Worm (Caenorhabditis elegans) whole organism, early embryonic: ENCODE data around the gene srbc-66.
"Not testable (repeated sequence)": the region's sequence is repeated elsewhere in the genome, so short reads cannot be mapped to it uniquely, and the experiment has no call there.

Experiments used
- B0310.2 ChIP-seq: sonication (generic microtip); optimal IDR thresholded peaks from 2 replicates; lab custom pipeline; 2016; ENCODE audit warnings: mild to moderate bottlenecking, missing genetic modification characterization, missing compliant biosample characterization
- F13C5.2 ChIP-seq: sonication (generic microtip); optimal IDR thresholded peaks from 2 replicates; lab custom pipeline; 2017; ENCODE audit warnings: mild to moderate bottlenecking, missing genetic modification characterization, inconsistent platforms, missing compliant biosample characterization
- aly-1 ChIP-seq: sonication (generic microtip); optimal IDR thresholded peaks from 2 replicates; lab custom pipeline; 2016; ENCODE audit warnings: missing genetic modification characterization, missing compliant biosample characterization
- ama-1 ChIP-seq: fragments of 150-350 bp; optimal IDR thresholded peaks from 2 replicates; lab custom pipeline; 2014
- ceh-13 ChIP-seq: fragments of 200-800 bp; sonication (Bioruptor generic); optimal IDR thresholded peaks from 2 replicates; lab custom pipeline; 2018; ENCODE audit warnings: mild to moderate bottlenecking, missing genetic modification characterization, missing compliant biosample characterization
- ceh-36 ChIP-seq: sonication (generic microtip); optimal IDR thresholded peaks from 2 replicates; lab custom pipeline; 2016; ENCODE audit warnings: missing genetic modification characterization, inconsistent platforms, missing compliant biosample characterization
- ets-7 ChIP-seq: sonication (generic microtip); optimal IDR thresholded peaks from 2 replicates; lab custom pipeline; 2016; ENCODE audit warnings: missing genotype, missing genetic modification characterization, missing compliant biosample characterization
- flt-1 ChIP-seq: fragments of 200-800 bp; sonication (Bioruptor generic); IDR thresholded peaks from 2 replicates; pipeline ENCODE4 v1.3.6; 2022; ENCODE audit warnings: missing genetic modification characterization, missing compliant biosample characterization
- hmbx-1 ChIP-seq: sonication (generic microtip); optimal IDR thresholded peaks from 2 replicates; lab custom pipeline; 2016; ENCODE audit warnings: mild to moderate bottlenecking, missing genetic modification characterization, missing compliant biosample characterization
- hmg-4 ChIP-seq: fragments of 200-800 bp; sonication (Bioruptor generic); optimal IDR thresholded peaks from 2 replicates; lab custom pipeline; 2018; ENCODE audit warnings: mild to moderate bottlenecking, missing genetic modification characterization, missing compliant biosample characterization
- hnd-1 ChIP-seq: sonication (generic microtip); optimal IDR thresholded peaks from 2 replicates; lab custom pipeline; 2016; ENCODE audit warnings: missing genetic modification characterization, missing compliant biosample characterization
- pes-1 ChIP-seq: fragments of 200-800 bp; sonication (Bioruptor generic); IDR thresholded peaks from 2 replicates; pipeline ENCODE4 v1.3.6; 2022; ENCODE audit warnings: missing genetic modification reagents, missing genetic modification characterization, missing compliant biosample characterization
- scrt-1 ChIP-seq: fragments of 200-800 bp; sonication (Bioruptor generic); IDR thresholded peaks from 2 replicates; pipeline ENCODE4 v1.3.6; 2022; ENCODE audit warnings: missing genetic modification characterization, missing compliant biosample characterization
- sea-1 ChIP-seq: fragments of 200-800 bp; sonication (Bioruptor generic); conservative IDR thresholded peaks from 2 replicates; pipeline ENCODE4 v1.3.6; 2022; ENCODE audit warnings: missing genetic modification characterization, missing compliant biosample characterization
- tbx-11 ChIP-seq: fragments of 200-800 bp; sonication (Bioruptor generic); IDR thresholded peaks from 2 replicates; pipeline ENCODE4 v1.3.6; 2022; ENCODE audit warnings: missing genetic modification characterization, missing compliant biosample characterization
- tbx-37 ChIP-seq: fragments of 200-800 bp; sonication (Bioruptor generic); conservative IDR thresholded peaks from 2 replicates; pipeline ENCODE4 v1.3.6; 2022; ENCODE audit warnings: missing genetic modification reagents, missing genetic modification characterization, missing compliant biosample characterization
- tra-4 ChIP-seq: sonication (generic microtip); optimal IDR thresholded peaks from 2 replicates; lab custom pipeline; 2017; ENCODE audit warnings: missing genetic modification characterization, missing compliant biosample characterization

Gene srbc-66

ce11 chrV:3572408-3572807 lies 41.9 kb downstream of the srbc-66 start, which contains the start of gene F40C5.1:
TSS of gene F40C5.1 (plus strand) at chrV:3572708.
- not testable (repeated sequence) for TF ChIP-seq F13C5.2 (tag; lab: Kevin White, UChicago); sea-1 (GFP tag; lab: Robert Waterston, UW); ama-1 (lab: Kevin White, UChicago)

ce11 chrV:3575759-3576158 lies 45.3 kb downstream of the srbc-66 start, which contains the start of gene grl-27:
TSS of gene grl-27 (minus strand) at chrV:3575859.
- TF ChIP-seq hmg-4 (GFP tag; lab: Kevin White, UChicago) (no peak), hnd-1 (tag; lab: Kevin White, UChicago) (no peak), ets-7 (tag; lab: Kevin White, UChicago) (no peak), B0310.2 (tag; lab: Kevin White, UChicago) (no peak), ceh-13 (GFP tag; lab: Kevin White, UChicago) (no peak), ama-1 (lab: Kevin White, UChicago) (no peak), sea-1 (GFP tag; lab: Robert Waterston, UW) (no peak), tra-4 (tag; lab: Kevin White, UChicago) (no peak), F13C5.2 (tag; lab: Kevin White, UChicago) (no peak), ceh-36 (tag; lab: Kevin White, UChicago) (no peak)

ce11 chrV:3578813-3579212 lies 48.3 kb downstream of the srbc-66 start, which contains the start of gene pygl-1:
TSS of gene pygl-1 (plus strand) at chrV:3579023.
- TF ChIP-seq ama-1 (lab: Kevin White, UChicago), result no peak

- TF ChIP-seq hmbx-1 (tag; lab: Kevin White, UChicago), result no peak
Measured at ce11 chrV:3579248-3579647, 48.7 kb downstream of the srbc-66 start.

- TF ChIP-seq pes-1 (GFP tag; lab: Robert Waterston, UW), result no peak
- no peak for TF ChIP-seq F13C5.2 (tag; lab: Kevin White, UChicago)
- TF ChIP-seq ets-7 (tag; lab: Kevin White, UChicago), result no peak
- no peak for TF ChIP-seq aly-1 (tag; lab: Kevin White, UChicago)
- TF ChIP-seq B0310.2 (tag; lab: Kevin White, UChicago), result no peak
- no peak for TF ChIP-seq sea-1 (GFP tag; lab: Robert Waterston, UW)
- no peak for TF ChIP-seq hnd-1 (tag; lab: Kevin White, UChicago)
- no peak for TF ChIP-seq ama-1 (lab: Kevin White, UChicago)
- TF ChIP-seq flt-1 (GFP tag; lab: Robert Waterston, UW), result no peak
- no peak for TF ChIP-seq ceh-36 (tag; lab: Kevin White, UChicago)
- TF ChIP-seq hmbx-1 (tag; lab: Kevin White, UChicago), result no peak
- no peak for TF ChIP-seq tbx-37 (GFP tag; lab: Robert Waterston, UW)
- no peak for TF ChIP-seq tbx-11 (GFP tag; lab: Robert Waterston, UW)
- TF ChIP-seq tra-4 (tag; lab: Kevin White, UChicago), result no peak
- TF ChIP-seq hmg-4 (GFP tag; lab: Kevin White, UChicago), result no peak
Measured at ce11 chrV:3579795-3580194, 49.3 kb downstream of the srbc-66 start.

ce11 chrV:3580385-3580784 lies 49.9 kb downstream of the srbc-66 start:
- no peak for TF ChIP-seq aly-1 (tag; lab: Kevin White, UChicago)
- TF ChIP-seq ets-7 (tag; lab: Kevin White, UChicago), result no peak
- TF ChIP-seq tbx-11 (GFP tag; lab: Robert Waterston, UW), result no peak
- TF ChIP-seq ceh-13 (GFP tag; lab: Kevin White, UChicago), result no peak
- TF ChIP-seq tra-4 (tag; lab: Kevin White, UChicago), result no peak

- TF ChIP-seq pes-1 (GFP tag; lab: Robert Waterston, UW) (no peak), tbx-37 (GFP tag; lab: Robert Waterston, UW) (no peak), hmbx-1 (tag; lab: Kevin White, UChicago) (no peak), tra-4 (tag; lab: Kevin White, UChicago) (no peak), ets-7 (tag; lab: Kevin White, UChicago) (no peak), flt-1 (GFP tag; lab: Robert Waterston, UW) (no peak), scrt-1 (GFP tag; lab: Robert Waterston, UW) (no peak), B0310.2 (tag; lab: Kevin White, UChicago) (no peak), ceh-36 (tag; lab: Kevin White, UChicago) (no peak), hnd-1 (tag; lab: Kevin White, UChicago) (no peak), tbx-11 (GFP tag; lab: Robert Waterston, UW) (no peak), ceh-13 (GFP tag; lab: Kevin White, UChicago) (no peak), F13C5.2 (tag; lab: Kevin White, UChicago) (no peak), hmg-4 (GFP tag; lab: Kevin White, UChicago) (no peak), ama-1 (lab: Kevin White, UChicago) (no peak), sea-1 (GFP tag; lab: Robert Waterston, UW) (no peak), aly-1 (tag; lab: Kevin White, UChicago) (no peak)
Measured at ce11 chrV:3581034-3581433, 50.5 kb downstream of the srbc-66 start.

ce11 chrV:3581643-3582042 lies 51.1 kb downstream of the srbc-66 start:
- TF ChIP-seq tbx-37 (GFP tag; lab: Robert Waterston, UW), result no peak
- no peak for TF ChIP-seq flt-1 (GFP tag; lab: Robert Waterston, UW)
- no peak for TF ChIP-seq B0310.2 (tag; lab: Kevin White, UChicago)
- TF ChIP-seq hmg-4 (GFP tag; lab: Kevin White, UChicago), result no peak
- TF ChIP-seq ama-1 (lab: Kevin White, UChicago), result no peak
- TF ChIP-seq pes-1 (GFP tag; lab: Robert Waterston, UW), result no peak
- TF ChIP-seq ceh-36 (tag; lab: Kevin White, UChicago), result no peak
- no peak for TF ChIP-seq ets-7 (tag; lab: Kevin White, UChicago)
- no peak for TF ChIP-seq scrt-1 (GFP tag; lab: Robert Waterston, UW)
- TF ChIP-seq hmbx-1 (tag; lab: Kevin White, UChicago), result no peak
- no peak for TF ChIP-seq tbx-11 (GFP tag; lab: Robert Waterston, UW)
- TF ChIP-seq aly-1 (tag; lab: Kevin White, UChicago), result no peak
- TF ChIP-seq hnd-1 (tag; lab: Kevin White, UChicago), result no peak
- no peak for TF ChIP-seq ceh-13 (GFP tag; lab: Kevin White, UChicago)
- no peak for TF ChIP-seq sea-1 (GFP tag; lab: Robert Waterston, UW)
- no peak for TF ChIP-seq tra-4 (tag; lab: Kevin White, UChicago)
- TF ChIP-seq F13C5.2 (tag; lab: Kevin White, UChicago), result no peak
